Fruit fly (Drosophila melanogaster) whole organism, embryonic: Measurements from ENCODE around the gene CG14221.
A peak's percentile ranks its signal among the peaks of the same experiment; 100 is the strongest.

ENCODE experiments used
- BEAF-32 ChIP-seq: fragments of 200-800 bp; sonication (Bioruptor generic); optimal IDR thresholded peaks from 3 replicates; lab custom pipeline; 2017; ENCODE audit warnings: missing biosample characterization, missing genetic modification characterization, mild to moderate bottlenecking, moderate library complexity, missing genetic modification reagents
- CG10321 ChIP-seq: fragments of 200-800 bp; sonication (Bioruptor generic); IDR thresholded peaks from 2 replicates; pipeline ENCODE4 v1.3.6; 2022; ENCODE audit warnings: missing biosample characterization, missing genetic modification characterization
- CG10431 ChIP-seq: fragments of 200-800 bp; sonication (Bioruptor generic); optimal IDR thresholded peaks from 3 replicates; lab custom pipeline; 2018; ENCODE audit warnings: missing biosample characterization, mild to moderate bottlenecking, missing genetic modification characterization
- CG10959 ChIP-seq: fragments of 200-800 bp; sonication (Bioruptor generic); IDR thresholded peaks from 2 replicates; pipeline ENCODE4 v1.3.6; 2022; ENCODE audit warnings: missing biosample characterization, missing genetic modification characterization
- CG11093 ChIP-seq: fragments of 200-800 bp; sonication (Bioruptor generic); IDR thresholded peaks from 3 replicates; pipeline ENCODE4 v1.3.6; 2022; ENCODE audit warnings: missing biosample characterization, missing genetic modification characterization
- CG11723 ChIP-seq: fragments of 200-800 bp; sonication (Bioruptor generic); optimal IDR thresholded peaks from 2 replicates; lab custom pipeline; 2017; ENCODE audit warnings: missing biosample characterization, mild to moderate bottlenecking, missing genetic modification characterization
- CG1233 ChIP-seq: fragments of 200-800 bp; sonication (Bioruptor generic); optimal IDR thresholded peaks from 4 replicates; lab custom pipeline; 2018; ENCODE audit warnings: missing biosample characterization, mild to moderate bottlenecking, missing genetic modification characterization
- CG13123 ChIP-seq: fragments of 200-800 bp; sonication (Bioruptor generic); optimal IDR thresholded peaks from 2 replicates; lab custom pipeline; 2016; ENCODE audit warnings: missing biosample characterization, missing genetic modification characterization
- CG16863 ChIP-seq: fragments of 200-800 bp; sonication (Bioruptor generic); optimal IDR thresholded peaks from 3 replicates; lab custom pipeline; 2016; ENCODE audit warnings: missing biosample characterization, missing genetic modification characterization
- CG18011 ChIP-seq: fragments of 200-800 bp; sonication (Bioruptor generic); optimal IDR thresholded peaks from 2 replicates; lab custom pipeline; 2017; ENCODE audit warnings: missing biosample characterization, missing genetic modification characterization, mild to moderate bottlenecking, moderate library complexity, missing genotype
- CG18476 ChIP-seq: fragments of 200-800 bp; sonication (Bioruptor generic); optimal IDR thresholded peaks from 2 replicates; lab custom pipeline; 2016; ENCODE audit warnings: missing biosample characterization, mild to moderate bottlenecking, missing genetic modification characterization
- CG3407 ChIP-seq: fragments of 200-800 bp; sonication (Bioruptor generic); optimal IDR thresholded peaks from 2 replicates; lab custom pipeline; 2018; ENCODE audit warnings: missing biosample characterization, mild to moderate bottlenecking, missing genetic modification characterization
- CG6272 ChIP-seq: fragments of 200-800 bp; sonication (Bioruptor generic); IDR thresholded peaks from 2 replicates; pipeline ENCODE4 v1.3.6; 2022; ENCODE audit warnings: missing biosample characterization, missing genetic modification characterization
- CG6791 ChIP-seq: fragments of 200-800 bp; sonication (Bioruptor generic); IDR thresholded peaks from 3 replicates; pipeline ENCODE4 v1.3.6; 2022; ENCODE audit warnings: missing biosample characterization, missing genetic modification characterization; ENCODE audit not compliant: partially characterized antibody
- CG8290 ChIP-seq, 3 experiments: fragments of 200-800 bp; sonication (Bioruptor generic); optimal IDR thresholded peaks; 2 replicates each; lab custom pipeline; 2016 to 2019; ENCODE audit warnings: missing biosample characterization in 3 of 3, missing genetic modification characterization in 3 of 3, mild to moderate bottlenecking in 2 of 3, moderate library complexity in 1 of 3
- CG9215 ChIP-seq: fragments of 200-800 bp; sonication (Bioruptor generic); IDR thresholded peaks from 2 replicates; pipeline ENCODE4 v1.3.6; 2022; ENCODE audit warnings: missing biosample characterization, missing genetic modification characterization
- Dll ChIP-seq: fragments of 200-800 bp; sonication (Bioruptor generic); IDR thresholded peaks from 4 replicates; pipeline ENCODE4 v1.3.6; 2022; ENCODE audit warnings: missing biosample characterization, missing genetic modification characterization; ENCODE audit not compliant: partially characterized antibody
- Dref ChIP-seq: fragments of 200-800 bp; sonication (Bioruptor generic); IDR thresholded peaks from 2 replicates; pipeline ENCODE4 v1.3.6; 2022; ENCODE audit warnings: missing biosample characterization, missing genetic modification characterization
- E2f1 ChIP-seq: fragments of 200-800 bp; sonication (Bioruptor generic); IDR thresholded peaks from 2 replicates; pipeline ENCODE4 v1.3.6; 2022; ENCODE audit warnings: missing biosample characterization, missing genetic modification characterization
- Elba2 ChIP-seq: fragments of 200-800 bp; sonication (Bioruptor generic); optimal IDR thresholded peaks from 3 replicates; lab custom pipeline; 2016; ENCODE audit warnings: missing biosample characterization, missing genetic modification characterization
- H15 ChIP-seq: fragments of 200-800 bp; sonication (Bioruptor generic); IDR thresholded peaks from 3 replicates; pipeline ENCODE4 v1.3.6; 2022; ENCODE audit warnings: missing biosample characterization, missing genetic modification characterization
- HLH3B ChIP-seq: fragments of 200-800 bp; sonication (Bioruptor generic); IDR thresholded peaks from 2 replicates; pipeline ENCODE4 v1.3.6; 2022; ENCODE audit warnings: missing biosample characterization, missing genetic modification characterization
- MTF-1 ChIP-seq: fragments of 200-800 bp; sonication (Bioruptor generic); optimal IDR thresholded peaks from 2 replicates; lab custom pipeline; 2018; ENCODE audit warnings: missing biosample characterization, mild to moderate bottlenecking, missing genetic modification characterization, borderline replicate concordance
- Meics ChIP-seq: fragments of 200-800 bp; sonication (Bioruptor generic); optimal IDR thresholded peaks from 2 replicates; lab custom pipeline; 2017; ENCODE audit warnings: missing biosample characterization, mild to moderate bottlenecking, missing genetic modification characterization
- Mes4 ChIP-seq: fragments of 200-800 bp; sonication (Bioruptor generic); optimal IDR thresholded peaks from 2 replicates; lab custom pipeline; 2016; ENCODE audit warnings: missing biosample characterization, missing genetic modification characterization
- NfI ChIP-seq: fragments of 200-800 bp; sonication (Bioruptor generic); optimal IDR thresholded peaks from 3 replicates; lab custom pipeline; 2018; ENCODE audit warnings: missing biosample characterization, mild to moderate bottlenecking, missing genetic modification characterization, moderate library complexity
- Rfx ChIP-seq: fragments of 200-800 bp; sonication (Bioruptor generic); IDR thresholded peaks from 2 replicates; pipeline ENCODE4 v1.3.6; 2022; ENCODE audit warnings: missing biosample characterization, missing genetic modification characterization
- Six4 ChIP-seq: fragments of 200-800 bp; sonication (Bioruptor generic); optimal IDR thresholded peaks from 2 replicates; lab custom pipeline; 2016; ENCODE audit warnings: missing biosample characterization, missing genetic modification characterization
- Xbp1 ChIP-seq: fragments of 200-800 bp; sonication (Bioruptor generic); optimal IDR thresholded peaks from 3 replicates; lab custom pipeline; 2016; ENCODE audit warnings: missing biosample characterization, mild to moderate bottlenecking, missing genetic modification characterization
- abd-A ChIP-seq: fragments of 200-800 bp; sonication (Bioruptor generic); optimal IDR thresholded peaks from 3 replicates; lab custom pipeline; 2019; ENCODE audit warnings: missing biosample characterization, mild to moderate bottlenecking, missing genetic modification characterization, moderate library complexity
- bbx ChIP-seq: fragments of 200-800 bp; sonication (Bioruptor generic); IDR thresholded peaks from 2 replicates; pipeline ENCODE4 v1.3.6; 2022; ENCODE audit warnings: missing biosample characterization, missing genetic modification characterization; ENCODE audit not compliant: partially characterized antibody
- cad ChIP-seq: fragments of >200 bp; optimal IDR thresholded peaks from 2 replicates; lab custom pipeline; 2017; ENCODE audit warnings: missing biosample characterization, missing genetic modification characterization
- crol ChIP-seq: fragments of 200-800 bp; sonication (Bioruptor generic); IDR thresholded peaks from 2 replicates; pipeline ENCODE4 v1.3.6; 2022; ENCODE audit warnings: missing biosample characterization, missing genetic modification characterization
- crp ChIP-seq, 2 experiments: fragments of 200-800 bp; sonication (Bioruptor generic); optimal IDR thresholded peaks; 2 replicates in 1 of 2; 3 replicates in 1 of 2; lab custom pipeline; 2017; ENCODE audit warnings: missing biosample characterization in 2 of 2, missing genetic modification characterization in 2 of 2, mild to moderate bottlenecking in 1 of 2, moderate library complexity in 1 of 2
- dan ChIP-seq: fragments of 200-800 bp; sonication (Bioruptor generic); IDR thresholded peaks from 2 replicates; pipeline ENCODE4 v1.3.6; 2022; ENCODE audit warnings: missing biosample characterization, missing genetic modification characterization
- danr ChIP-seq: fragments of 200-800 bp; sonication (Bioruptor generic); IDR thresholded peaks from 2 replicates; pipeline ENCODE4 v1.3.6; 2022; ENCODE audit warnings: missing biosample characterization, missing genetic modification characterization
- dmrt11E ChIP-seq: fragments of 200-800 bp; sonication (Bioruptor generic); optimal IDR thresholded peaks from 3 replicates; lab custom pipeline; 2018; ENCODE audit warnings: missing biosample characterization, mild to moderate bottlenecking, missing genetic modification characterization, moderate library complexity
- ems ChIP-seq: fragments of 200-800 bp; sonication (Bioruptor generic); optimal IDR thresholded peaks from 3 replicates; lab custom pipeline; 2016; ENCODE audit warnings: missing biosample characterization, missing genetic modification characterization
- grn ChIP-seq: fragments of 200-800 bp; sonication (Bioruptor generic); optimal IDR thresholded peaks from 3 replicates; lab custom pipeline; 2017; ENCODE audit warnings: missing biosample characterization, missing genetic modification characterization
- gsb-n ChIP-seq: fragments of 200-800 bp; sonication (Bioruptor generic); optimal IDR thresholded peaks from 3 replicates; lab custom pipeline; 2018; ENCODE audit warnings: missing biosample characterization, mild to moderate bottlenecking, missing genetic modification characterization
- insv ChIP-seq, 2 experiments: fragments of 200-800 bp; sonication (Bioruptor generic); optimal IDR thresholded peaks; 3 replicates each; lab custom pipeline; 2016 to 2018; ENCODE audit warnings: missing biosample characterization in 2 of 2, missing genetic modification characterization in 2 of 2
- oc ChIP-seq: fragments of 200-800 bp; sonication (Bioruptor generic); optimal IDR thresholded peaks from 2 replicates; lab custom pipeline; 2018; ENCODE audit warnings: missing biosample characterization, mild to moderate bottlenecking, missing genetic modification characterization, moderate library complexity
- p53 ChIP-seq: fragments of 200-800 bp; sonication (Bioruptor generic); optimal IDR thresholded peaks from 2 replicates; lab custom pipeline; 2016; ENCODE audit warnings: missing biosample characterization, missing genetic modification characterization
- pb ChIP-seq: fragments of 200-800 bp; sonication (Bioruptor generic); optimal IDR thresholded peaks from 3 replicates; lab custom pipeline; 2016; ENCODE audit warnings: missing biosample characterization, missing genetic modification characterization
- pita ChIP-seq: fragments of 200-800 bp; sonication (Bioruptor generic); optimal IDR thresholded peaks from 2 replicates; lab custom pipeline; 2017; ENCODE audit warnings: missing biosample characterization, mild to moderate bottlenecking, missing genetic modification characterization
- repo ChIP-seq: fragments of 200-800 bp; sonication (Bioruptor generic); optimal IDR thresholded peaks from 2 replicates; lab custom pipeline; 2016; ENCODE audit warnings: missing biosample characterization, missing genetic modification characterization
- slou ChIP-seq: fragments of 200-800 bp; sonication (Bioruptor generic); optimal IDR thresholded peaks from 3 replicates; lab custom pipeline; 2016; ENCODE audit warnings: missing biosample characterization, missing genetic modification characterization
- sug ChIP-seq: fragments of 200-800 bp; optimal IDR thresholded peaks from 2 replicates; lab custom pipeline; 2019; ENCODE audit warnings: missing biosample characterization, mild to moderate bottlenecking, missing genetic modification characterization, moderate library complexity
- tgo ChIP-seq: fragments of 200-800 bp; sonication (Bioruptor generic); IDR thresholded peaks from 3 replicates; pipeline ENCODE4 v1.3.6; 2022; ENCODE audit warnings: missing biosample characterization, missing genetic modification characterization
- tup ChIP-seq: fragments of 200-800 bp; sonication (Bioruptor generic); optimal IDR thresholded peaks from 2 replicates; lab custom pipeline; 2016; ENCODE audit warnings: missing biosample characterization, mild to moderate bottlenecking, missing genetic modification characterization, moderate library complexity
- usp ChIP-seq: fragments of >200 bp; optimal IDR thresholded peaks from 2 replicates; lab custom pipeline; 2017; ENCODE audit warnings: missing biosample characterization, missing genetic modification characterization

CG14221 gene

dm6 chrX:19631365-19631832 lies 10.4 kb upstream of the CG14221 start (continued):
- no peak for TF ChIP-seq CG10959
- no peak for TF ChIP-seq CG6272 (GFP tag; lab: Robert Waterston, UW)
- TF ChIP-seq Rfx (GFP tag; lab: Robert Waterston, UW): no peak
- TF ChIP-seq p53 (GFP tag; lab: Kevin White, UChicago): peak; percentile 98
- no peak for TF ChIP-seq pita
- peak; percentile 78 for TF ChIP-seq CG9215 (GFP tag; lab: Robert Waterston, UW)
- no peak for TF ChIP-seq CG13123 (GFP tag; lab: Kevin White, UChicago)
- no peak for TF ChIP-seq slou (GFP tag; lab: Kevin White, UChicago)
- no peak for TF ChIP-seq cad
- no peak for TF ChIP-seq Mes4 (GFP tag; lab: Kevin White, UChicago)
- peak in 1 of 2 experiments; percentile 51 for TF ChIP-seq crp (GFP tag; optimal IDR thresholded peaks at IDR 0.05; lab: Kevin White, UChicago)
- no peak for TF ChIP-seq Xbp1 (GFP tag; lab: Kevin White, UChicago)
- no peak for TF ChIP-seq repo (GFP tag; lab: Kevin White, UChicago)
- no peak for TF ChIP-seq gsb-n (tag; lab: Kevin White, UChicago)
- no peak for TF ChIP-seq E2f1
- no peak for TF ChIP-seq CG16863 (GFP tag; lab: Kevin White, UChicago)
- no peak for TF ChIP-seq H15 (GFP tag; lab: Robert Waterston, UW)
- no peak for TF ChIP-seq CG1233 (GFP tag; lab: Kevin White, UChicago)
- no peak for TF ChIP-seq CG3407
- TF ChIP-seq Six4: no peak
- TF ChIP-seq CG18011: no peak
- no peak for TF ChIP-seq sug (tag; lab: Kevin White, UChicago)
- no peak for TF ChIP-seq Meics
- TF ChIP-seq tgo (GFP tag; lab: Robert Waterston, UW): no peak
- no peak for TF ChIP-seq NfI (GFP tag; lab: Kevin White, UChicago)
- TF ChIP-seq danr (GFP tag; lab: Robert Waterston, UW): no peak
- TF ChIP-seq CG10431 (GFP tag; lab: Kevin White, UChicago): no peak
- TF ChIP-seq crol (GFP tag; lab: Robert Waterston, UW): peak; percentile 91
- TF ChIP-seq ems (GFP tag; lab: Kevin White, UChicago): no peak
- no peak for TF ChIP-seq insv (GFP tag; optimal IDR thresholded peaks at IDR 0.05; lab: Kevin White, UChicago)
- peak; percentile 47 for TF ChIP-seq bbx (GFP tag; lab: Robert Waterston, UW)
- TF ChIP-seq Dref (GFP tag; lab: Robert Waterston, UW): no peak
- TF ChIP-seq MTF-1 (GFP tag; lab: Kevin White, UChicago): peak; percentile 95
- no peak for TF ChIP-seq CG11723 (GFP tag; lab: Kevin White, UChicago)
- TF ChIP-seq Elba2 (GFP tag; lab: Kevin White, UChicago): peak; percentile 3
- TF ChIP-seq HLH3B: no peak
- no peak for TF ChIP-seq CG18476 (GFP tag; lab: Kevin White, UChicago)
- no peak for TF ChIP-seq tup (GFP tag; lab: Kevin White, UChicago)
- no peak for TF ChIP-seq BEAF-32 (GFP tag; lab: Kevin White, UChicago)
- no peak for TF ChIP-seq CG8290 (GFP tag; optimal IDR thresholded peaks at IDR 0.05; lab: Kevin White, UChicago)
- no peak for TF ChIP-seq CG8290 (tag; optimal IDR thresholded peaks at IDR 0.05; lab: Kevin White, UChicago)
- 0 out of 4 replicates have a peak, but pooled peaks have one; percentile 28 for TF ChIP-seq Dll (GFP tag; lab: Robert Waterston, UW)
- no peak for TF ChIP-seq oc
- no peak for TF ChIP-seq dmrt11E
- no peak for TF ChIP-seq CG11093 (GFP tag; lab: Robert Waterston, UW)
- TF ChIP-seq pb (GFP tag; lab: Kevin White, UChicago): no peak
- TF ChIP-seq grn (GFP tag; lab: Kevin White, UChicago): no peak
- TF ChIP-seq usp (GFP tag; lab: Kevin White, UChicago): no peak
- no peak for TF ChIP-seq CG6791 (GFP tag; lab: Robert Waterston, UW)
- TF ChIP-seq dan: no peak
- TF ChIP-seq CG10321 (GFP tag; lab: Robert Waterston, UW): no peak
- no peak for TF ChIP-seq abd-A (tag; lab: Kevin White, UChicago)
